Fruit fly (Drosophila melanogaster): Measurements from ENCODE around the gene CG17294.

Gene CG17294

DNA sequence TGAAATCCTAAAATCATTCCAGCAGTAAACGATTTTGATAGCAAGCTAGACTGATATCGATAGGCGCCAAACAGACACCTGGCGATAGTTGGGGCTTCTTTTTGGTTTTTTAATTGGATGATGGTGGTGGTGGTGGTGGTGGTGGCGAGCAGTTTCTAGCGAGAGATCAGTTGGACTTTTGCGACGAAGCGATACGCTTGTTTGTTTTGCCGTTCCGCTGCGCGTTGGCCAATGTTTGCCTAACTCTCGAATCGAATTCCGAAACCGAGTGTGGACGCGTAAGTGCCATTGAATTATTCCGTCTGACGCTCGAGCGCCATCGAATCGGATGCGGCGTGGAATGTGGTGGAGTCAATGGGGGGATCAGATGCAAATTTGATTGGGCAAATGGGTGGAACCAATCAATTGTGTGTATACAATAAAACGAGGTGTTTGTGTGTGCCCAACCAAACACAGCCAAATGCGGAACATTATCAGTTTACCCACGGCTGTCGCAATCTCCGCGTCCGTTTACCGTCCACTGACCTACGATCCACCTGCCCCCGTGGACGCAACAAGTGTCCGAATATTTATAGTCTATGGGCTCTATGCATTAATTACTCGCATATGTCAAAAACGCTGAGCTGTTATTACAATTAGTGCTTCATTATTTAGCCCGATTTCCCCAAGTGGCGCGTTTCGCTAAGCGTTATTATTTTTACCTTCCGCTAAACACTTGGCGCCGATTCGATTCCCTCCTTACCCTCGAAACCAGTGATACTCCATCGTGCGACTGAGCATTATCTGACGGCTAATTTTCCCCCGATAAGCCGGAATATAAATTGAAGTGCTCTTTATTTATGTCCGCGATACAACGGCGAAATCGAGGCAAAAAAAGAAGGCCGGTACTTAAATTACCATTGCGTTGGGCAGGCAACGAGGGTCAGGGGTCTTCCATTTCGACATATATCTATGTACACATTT lies 6.2 kb upstream of the CG17294 start, which contains the start of gene CG17292 (continued):
- TF ChIP-seq scrt (GFP tag; optimal IDR thresholded peaks at IDR 0.05) (no peak), CG12299 (tag; optimal IDR thresholded peaks at IDR 0.05) (no peak), CkIIα-i1 (GFP tag; IDR thresholded peaks at IDR 0.05) (no peak), Dp (GFP tag; optimal IDR thresholded peaks at IDR 0.05) (peak; percentile 49), CG32767 (GFP tag; IDR thresholded peaks at IDR 0.05) (peak; percentile 33; the same call in 1 of the 2 replicates), cg (GFP tag; optimal IDR thresholded peaks at IDR 0.05) (peak; percentile 51), Sox102F (GFP tag; optimal IDR thresholded peaks at IDR 0.05) (peak; percentile 34), Usf (GFP tag; optimal IDR thresholded peaks at IDR 0.05) (no peak), dati (GFP tag; IDR thresholded peaks at IDR 0.05) (0 out of 2 replicates have a peak, but pooled peaks have one; percentile 9), btn (GFP tag; optimal IDR thresholded peaks at IDR 0.05) (no peak), CG1233 (GFP tag; optimal IDR thresholded peaks at IDR 0.05) (peak; percentile 4), tap (tag; optimal IDR thresholded peaks at IDR 0.05) (peak; percentile 24), en (GFP tag; optimal IDR thresholded peaks at IDR 0.05) (no peak), zfh2 (GFP tag; optimal IDR thresholded peaks at IDR 0.05) (peak; percentile 1), CG1024 (GFP tag; IDR thresholded peaks at IDR 0.05) (peak; percentile 67), Dip2 (GFP tag; IDR thresholded peaks at IDR 0.05) (no peak), CG18599 (GFP tag; optimal IDR thresholded peaks at IDR 0.05) (peak; percentile 56), Six4 (GFP tag; optimal IDR thresholded peaks at IDR 0.05) (no peak), CG13624 (GFP tag; optimal IDR thresholded peaks at IDR 0.05) (peak; percentile 69), CG1602 (GFP tag; optimal IDR thresholded peaks at IDR 0.05) (no peak), disco-r (GFP tag; optimal IDR thresholded peaks at IDR 0.05) (no peak), CG10366 (GFP tag; IDR thresholded peaks at IDR 0.05) (peak; percentile 43; the same call in 1 of the 2 replicates), CG6689 (GFP tag; IDR thresholded peaks at IDR 0.05) (peak; percentile 27; the same call in 1 of the 2 replicates), CG10274 (GFP tag; optimal IDR thresholded peaks at IDR 0.05) (peak; percentile 13), bbx (GFP tag; IDR thresholded peaks at IDR 0.05; ENCODE audit: partially characterized antibody) (peak; percentile 95), ap (GFP tag; IDR thresholded peaks at IDR 0.05) (0 out of 2 replicates have a peak, but pooled peaks have one; percentile 39), prd (optimal IDR thresholded peaks at IDR 0.05) (no peak), prd (GFP tag; IDR thresholded peaks at IDR 0.05) (peak; percentile 35; the same call in 1 of the 3 replicates), CG16813 (GFP tag; IDR thresholded peaks at IDR 0.05; ENCODE audit: partially characterized antibody) (peak; percentile 80), CG11695 (GFP tag; IDR thresholded peaks at IDR 0.05) (peak; percentile 48; the same call in 1 of the 3 replicates), Med (GFP tag) (peak; percentile 95), pzg (GFP tag; optimal IDR thresholded peaks at IDR 0.05) (peak; percentile 67), CG18764 (GFP tag; optimal IDR thresholded peaks at IDR 0.05) (peak; percentile 76), CG10654 (GFP tag; optimal IDR thresholded peaks at IDR 0.05) (no peak), MESR4 (GFP tag; optimal IDR thresholded peaks at IDR 0.05) (peak; percentile 56), CG14014 (GFP tag; IDR thresholded peaks at IDR 0.05) (peak; percentile 74; the same call in 1 of the 2 replicates), esg (GFP tag; conservative IDR thresholded peaks at IDR 0.05) (no peak), CG8388 (GFP tag; optimal IDR thresholded peaks at IDR 0.05) (no peak), CG7357 (GFP tag; IDR thresholded peaks at IDR 0.05) (0 out of 3 replicates have a peak, but pooled peaks have one; percentile 27), slbo (GFP tag; IDR thresholded peaks at IDR 0.05) (peak; percentile 69), gsb (GFP tag; IDR thresholded peaks at IDR 0.05) (0 out of 2 replicates have a peak, but pooled peaks have one; percentile 41), HLH54F (GFP tag; optimal IDR thresholded peaks at IDR 0.05) (no peak), CG11247 (GFP tag; IDR thresholded peaks at IDR 0.05) (peak; percentile 62; the same call in 1 of the 2 replicates), nom (GFP tag; optimal IDR thresholded peaks at IDR 0.05) (no peak), CG12071 (GFP tag; optimal IDR thresholded peaks at IDR 0.05) (peak; percentile 64), CG7372 (GFP tag; IDR thresholded peaks at IDR 0.05) (peak; percentile 43; the same call in 1 of the 2 replicates), klu (GFP tag; IDR thresholded peaks at IDR 0.05) (no peak), ab (GFP tag; optimal IDR thresholded peaks at IDR 0.05) (no peak)
